Fruit fly (Drosophila melanogaster): ENCODE measurements around the gene MED6.

MED6 gene

DNA sequence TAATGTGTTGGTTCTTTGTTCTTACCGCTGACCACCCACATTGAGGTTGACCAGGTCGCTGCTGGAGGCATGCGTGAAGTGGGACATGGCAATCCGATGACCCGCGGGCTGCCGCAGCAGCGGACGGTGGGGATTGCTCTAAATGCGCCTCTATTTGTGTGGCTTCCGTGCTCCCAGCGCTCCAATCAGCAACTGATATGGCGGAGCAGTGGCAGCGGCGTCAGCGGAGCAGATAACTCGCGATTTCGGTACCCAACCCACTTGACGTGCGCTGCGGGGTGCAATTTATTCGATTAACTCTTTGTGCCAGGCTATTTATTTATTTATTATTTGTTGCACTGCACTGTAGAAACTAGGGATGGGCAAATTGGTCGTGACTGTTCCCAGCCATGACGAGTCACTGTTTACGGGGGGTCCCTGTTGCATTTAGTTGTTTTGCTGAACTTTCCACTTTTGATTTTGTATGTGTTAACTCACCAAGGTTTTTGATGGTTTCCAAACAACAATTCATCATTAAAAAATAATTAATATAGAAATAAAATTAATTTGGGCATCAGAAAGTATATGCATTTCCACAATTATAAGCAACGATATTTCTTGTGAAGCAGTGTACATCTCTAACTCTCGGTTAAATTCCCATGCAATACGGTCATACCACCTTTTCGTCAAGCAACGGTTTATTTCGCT, 32.0 kb upstream of the MED6 start, which contains the start of the genes CG9467 and CG8526 (continued):
- no peak for TF ChIP-seq eve (GFP tag; optimal IDR thresholded peaks at IDR 0.05)
- TF ChIP-seq CG14710 (tag; optimal IDR thresholded peaks at IDR 0.05): peak; percentile 90
- TF ChIP-seq Lhr (GFP tag; optimal IDR thresholded peaks at IDR 0.05): peak; percentile 66
- 0 out of 3 replicates have a peak, but pooled peaks have one; percentile 51 for TF ChIP-seq ase (GFP tag; IDR thresholded peaks at IDR 0.05)
- peak; percentile 44 for TF ChIP-seq chn (GFP tag; optimal IDR thresholded peaks at IDR 0.05)
- TF ChIP-seq ci (GFP tag; IDR thresholded peaks at IDR 0.05): peak; percentile 35; the same call in 1 of the 3 replicates
- TF ChIP-seq ap (GFP tag; IDR thresholded peaks at IDR 0.05): no peak
- peak; percentile 66 for TF ChIP-seq CG2129 (GFP tag; IDR thresholded peaks at IDR 0.05; ENCODE audit: partially characterized antibody)
- peak; percentile 100 for TF ChIP-seq sug (tag; optimal IDR thresholded peaks at IDR 0.05)
- no peak for TF ChIP-seq CG10565 (GFP tag; optimal IDR thresholded peaks at IDR 0.05)
- peak; percentile 71 for TF ChIP-seq zfh2 (GFP tag; optimal IDR thresholded peaks at IDR 0.05)
- 0 out of 2 replicates have a peak, but pooled peaks have one; percentile 10 for TF ChIP-seq CG42726 (GFP tag; IDR thresholded peaks at IDR 0.05; ENCODE audit: partially characterized antibody)
- TF ChIP-seq Rx (GFP tag; IDR thresholded peaks at IDR 0.05): no peak
- peak; percentile 59 for TF ChIP-seq CG3281 (GFP tag; optimal IDR thresholded peaks at IDR 0.05)
- TF ChIP-seq CHES-1-like (GFP tag; optimal IDR thresholded peaks at IDR 0.05): no peak
- no peak for TF ChIP-seq ttk (GFP tag; IDR thresholded peaks at IDR 0.05)
- TF ChIP-seq gcm (GFP tag; optimal IDR thresholded peaks at IDR 0.05): no peak
- peak; percentile 75 for TF ChIP-seq hbn (GFP tag; IDR thresholded peaks at IDR 0.05; ENCODE audit: partially characterized antibody)
- 0 out of 2 replicates have a peak, but pooled peaks have one; percentile 38 for TF ChIP-seq CG14014 (GFP tag; IDR thresholded peaks at IDR 0.05)
- TF ChIP-seq CG3847 (GFP tag; IDR thresholded peaks at IDR 0.05): peak; percentile 77
- TF ChIP-seq CTCF (GFP tag; optimal IDR thresholded peaks at IDR 0.05): no peak
- no peak for TF ChIP-seq NK7.1 (GFP tag; optimal IDR thresholded peaks at IDR 0.05)
- peak; percentile 58 for TF ChIP-seq fd3F (GFP tag; optimal IDR thresholded peaks at IDR 0.05)
- TF ChIP-seq CG10267 (tag; optimal IDR thresholded peaks at IDR 0.05): peak; percentile 70
- peak; percentile 53 for TF ChIP-seq Fer3 (tag; optimal IDR thresholded peaks at IDR 0.05)
- TF ChIP-seq repo (GFP tag; optimal IDR thresholded peaks at IDR 0.05): no peak
- TF ChIP-seq CG10654 (GFP tag; optimal IDR thresholded peaks at IDR 0.05): peak; percentile 50
- TF ChIP-seq nom (GFP tag; optimal IDR thresholded peaks at IDR 0.05): no peak
- TF ChIP-seq Xrp1 (GFP tag; IDR thresholded peaks at IDR 0.05): peak; percentile 53; the same call in 1 of the 2 replicates
- TF ChIP-seq nau (GFP tag; optimal IDR thresholded peaks at IDR 0.05): no peak
- TF ChIP-seq CG2199 (GFP tag; IDR thresholded peaks at IDR 0.05): no peak
- TF ChIP-seq CG16863 (GFP tag; optimal IDR thresholded peaks at IDR 0.05): no peak
- no peak for TF ChIP-seq CG12769 (tag; optimal IDR thresholded peaks at IDR 0.05)
- TF ChIP-seq shn (GFP tag; optimal IDR thresholded peaks at IDR 0.05): no peak
- TF ChIP-seq CG8359 (GFP tag; optimal IDR thresholded peaks at IDR 0.05; ENCODE audit: borderline replicate concordance): no peak
- TF ChIP-seq wdn (GFP tag; IDR thresholded peaks at IDR 0.05): peak; percentile 11; the same call in 1 of the 2 replicates
- no peak for TF ChIP-seq D19A (tag; optimal IDR thresholded peaks at IDR 0.05)
- TF ChIP-seq twi (tag; optimal IDR thresholded peaks at IDR 0.05): peak; percentile 55
- TF ChIP-seq Lim3 (GFP tag; IDR thresholded peaks at IDR 0.05): no peak
- TF ChIP-seq CG11560 (tag; IDR thresholded peaks at IDR 0.05): 0 out of 3 replicates have a peak, but pooled peaks have one; percentile 43
- no peak for TF ChIP-seq CG11723 (GFP tag; optimal IDR thresholded peaks at IDR 0.05)
- TF ChIP-seq Antp (GFP tag; optimal IDR thresholded peaks at IDR 0.05): no peak
- TF ChIP-seq Hr78 (GFP tag; optimal IDR thresholded peaks at IDR 0.05): no peak
- peak; percentile 44 for TF ChIP-seq Sry-β (GFP tag; optimal IDR thresholded peaks at IDR 0.05)
- no peak for TF ChIP-seq Sox102F (GFP tag; optimal IDR thresholded peaks at IDR 0.05)
- peak; percentile 74 for TF ChIP-seq Doc3 (GFP tag; IDR thresholded peaks at IDR 0.05; ENCODE audit: partially characterized antibody)
- no peak for TF ChIP-seq CG16779 (GFP tag; IDR thresholded peaks at IDR 0.05)
- TF ChIP-seq Aef1 (GFP tag; IDR thresholded peaks at IDR 0.05): peak; percentile 69
- TF ChIP-seq Awh (GFP tag; IDR thresholded peaks at IDR 0.05): no peak
- TF ChIP-seq CG7372 (GFP tag; IDR thresholded peaks at IDR 0.05): peak; percentile 49
